Worm (Caenorhabditis elegans) whole organism, L2 larva: ENCODE data around the gene nhr-208.

Experiments used
- C34F6.9 ChIP-seq: fragments of 150-350 bp; optimal IDR thresholded peaks from 2 replicates; lab custom pipeline; 2014; ENCODE audit warnings: missing biosample characterization, missing genetic modification characterization
- F13H6.1 ChIP-seq: sonication (generic microtip); optimal IDR thresholded peaks from 2 replicates; lab custom pipeline; 2016; ENCODE audit warnings: missing genetic modification characterization, missing compliant biosample characterization
- R02D3.7 ChIP-seq: fragments of 150-350 bp; optimal IDR thresholded peaks from 2 replicates; lab custom pipeline; 2014; ENCODE audit warnings: missing biosample characterization, missing genetic modification characterization
- Y55F3AM.14 ChIP-seq: fragments of 200-800 bp; sonication (Bioruptor generic); optimal IDR thresholded peaks from 2 replicates; lab custom pipeline; 2018; ENCODE audit warnings: mild to moderate bottlenecking, missing genetic modification characterization, missing compliant biosample characterization
- ZK546.5 ChIP-seq: sonication (generic microtip); optimal IDR thresholded peaks from 2 replicates; lab custom pipeline; 2017; ENCODE audit warnings: missing biosample characterization, missing genetic modification characterization
- alr-1 ChIP-seq: fragments of 150-350 bp; optimal IDR thresholded peaks from 2 replicates; lab custom pipeline; 2014; ENCODE audit warnings: missing biosample characterization, missing genetic modification characterization
- aly-2 ChIP-seq: fragments of 150-350 bp; optimal IDR thresholded peaks from 2 replicates; lab custom pipeline; 2014; ENCODE audit warnings: missing biosample characterization, missing genetic modification characterization
- ama-1 ChIP-seq: fragments of 150-350 bp; optimal IDR thresholded peaks from 2 replicates; lab custom pipeline; 2018; ENCODE audit warnings: inconsistent platforms
- blmp-1 ChIP-seq: sonication (generic microtip); optimal IDR thresholded peaks from 2 replicates; lab custom pipeline; 2017; ENCODE audit warnings: missing genetic modification characterization, mild to moderate bottlenecking, missing compliant biosample characterization, antibody characterized with exemption, moderate library complexity; ENCODE audit not compliant: insufficient read depth
- ceh-16 ChIP-seq: fragments of 150-350 bp; optimal IDR thresholded peaks from 2 replicates; lab custom pipeline; 2014; ENCODE audit warnings: missing biosample characterization, missing genetic modification characterization
- ceh-82 ChIP-seq: fragments of 150-350 bp; optimal IDR thresholded peaks from 2 replicates; lab custom pipeline; 2014; ENCODE audit warnings: missing biosample characterization, missing genetic modification characterization
- crh-2 ChIP-seq: sonication (generic microtip); optimal IDR thresholded peaks from 2 replicates; lab custom pipeline; 2017; ENCODE audit warnings: missing biosample characterization, missing genetic modification characterization
- egl-27 ChIP-seq: sonication (generic microtip); optimal IDR thresholded peaks from 3 replicates; lab custom pipeline; 2017; ENCODE audit warnings: missing biosample characterization, missing genetic modification reagents, missing genetic modification characterization
- elt-1 ChIP-seq: fragments of 150-350 bp; optimal IDR thresholded peaks from 2 replicates; lab custom pipeline; 2014; ENCODE audit warnings: missing biosample characterization, missing genetic modification characterization
- elt-3 ChIP-seq: sonication (generic microtip); optimal IDR thresholded peaks from 2 replicates; lab custom pipeline; 2017; ENCODE audit warnings: missing biosample characterization, missing genetic modification characterization
- fos-1 ChIP-seq: fragments of 150-350 bp; optimal IDR thresholded peaks from 2 replicates; lab custom pipeline; 2014; ENCODE audit warnings: missing biosample characterization, missing genetic modification characterization
- gmeb-1 ChIP-seq: fragments of 150-350 bp; optimal IDR thresholded peaks from 2 replicates; lab custom pipeline; 2014; ENCODE audit warnings: missing biosample characterization, missing genetic modification characterization
- lin-11 ChIP-seq: fragments of 150-350 bp; sonication (generic microtip); optimal IDR thresholded peaks from 2 replicates; lab custom pipeline; 2014; ENCODE audit warnings: missing biosample characterization, missing genetic modification characterization, inconsistent platforms, mixed read lengths
- lin-13 ChIP-seq: fragments of 150-350 bp; optimal IDR thresholded peaks from 2 replicates; lab custom pipeline; 2014; ENCODE audit warnings: missing biosample characterization, missing genetic modification reagents, missing genetic modification characterization
- lin-39 ChIP-seq: fragments of 150-350 bp; optimal IDR thresholded peaks from 2 replicates; lab custom pipeline; 2014; ENCODE audit warnings: missing biosample characterization, missing genetic modification reagents, missing genetic modification characterization
- lsy-2 ChIP-seq, 2 experiments: fragments of 150-350 bp in 1 of 2; sonication (generic microtip) in 1 of 2; optimal IDR thresholded peaks; 2 replicates each; lab custom pipeline; 2014 to 2017; ENCODE audit warnings: missing biosample characterization in 2 of 2, missing genetic modification characterization in 2 of 2
- mab-5 ChIP-seq: fragments of 150-350 bp; optimal IDR thresholded peaks from 2 replicates; lab custom pipeline; 2014; ENCODE audit warnings: missing biosample characterization, missing genetic modification characterization
- mdl-1 ChIP-seq, 2 experiments: fragments of 150-350 bp in 1 of 2; sonication (generic microtip) in 1 of 2; optimal IDR thresholded peaks; 2 replicates each; lab custom pipeline; 2017; ENCODE audit warnings: missing biosample characterization in 2 of 2, missing genetic modification characterization in 2 of 2
- nhr-10 ChIP-seq: sonication (generic microtip); optimal IDR thresholded peaks from 2 replicates; lab custom pipeline; 2017; ENCODE audit warnings: missing biosample characterization, missing genetic modification characterization
- nhr-11 ChIP-seq: fragments of 150-350 bp; optimal IDR thresholded peaks from 2 replicates; lab custom pipeline; 2014; ENCODE audit warnings: missing biosample characterization, missing genetic modification characterization
- nhr-12 ChIP-seq: fragments of 150-350 bp; optimal IDR thresholded peaks from 2 replicates; lab custom pipeline; 2014; ENCODE audit warnings: missing biosample characterization, missing genetic modification characterization
- nhr-129 ChIP-seq: fragments of 150-350 bp; optimal IDR thresholded peaks from 2 replicates; lab custom pipeline; 2014; ENCODE audit warnings: missing biosample characterization, missing genetic modification characterization
- nhr-21 ChIP-seq: fragments of 150-350 bp; optimal IDR thresholded peaks from 2 replicates; lab custom pipeline; 2014; ENCODE audit warnings: missing biosample characterization, missing genetic modification characterization
- nhr-237 ChIP-seq: fragments of 150-350 bp; optimal IDR thresholded peaks from 2 replicates; lab custom pipeline; 2014; ENCODE audit warnings: missing biosample characterization, missing genetic modification characterization
- nhr-25 ChIP-seq: fragments of 150-350 bp; sonication (generic microtip); optimal IDR thresholded peaks from 3 replicates; lab custom pipeline; 2014; ENCODE audit warnings: missing biosample characterization, missing genetic modification characterization
- nhr-6 ChIP-seq: fragments of 150-350 bp; optimal IDR thresholded peaks from 2 replicates; lab custom pipeline; 2014; ENCODE audit warnings: missing biosample characterization, missing genetic modification characterization
- nhr-77 ChIP-seq: fragments of 150-350 bp; optimal IDR thresholded peaks from 2 replicates; lab custom pipeline; 2014; ENCODE audit warnings: missing biosample characterization, missing genetic modification characterization
- peb-1 ChIP-seq: fragments of 150-350 bp; optimal IDR thresholded peaks from 2 replicates; lab custom pipeline; 2014; ENCODE audit warnings: missing biosample characterization, missing genetic modification characterization
- sem-4 ChIP-seq: fragments of 150-350 bp; optimal IDR thresholded peaks from 2 replicates; lab custom pipeline; 2014; ENCODE audit warnings: missing biosample characterization, missing genetic modification reagents, missing genetic modification characterization
- sma-3 ChIP-seq: sonication (generic microtip); optimal IDR thresholded peaks from 2 replicates; lab custom pipeline; 2016; ENCODE audit warnings: missing genetic modification reagents, missing genetic modification characterization, missing compliant biosample characterization
- sma-9 ChIP-seq, 2 experiments: fragments of 150-350 bp in 1 of 2; sonication (generic microtip) in 1 of 2; optimal IDR thresholded peaks; 2 replicates each; lab custom pipeline; 2014 to 2016; ENCODE audit warnings: missing genetic modification characterization in 2 of 2, mild to moderate bottlenecking in 1 of 2, missing biosample characterization in 1 of 2, missing compliant biosample characterization in 1 of 2, missing genetic modification reagents in 1 of 2, moderate library complexity in 1 of 2
- unc-55 ChIP-seq: fragments of 150-350 bp; sonication (generic microtip); optimal IDR thresholded peaks from 3 replicates; lab custom pipeline; 2014; ENCODE audit warnings: missing biosample characterization, missing genetic modification reagents, missing genetic modification characterization
- unc-62 ChIP-seq: fragments of 150-350 bp; optimal IDR thresholded peaks from 2 replicates; lab custom pipeline; 2014; ENCODE audit warnings: missing biosample characterization, missing genetic modification reagents, missing genetic modification characterization
- zag-1 ChIP-seq: fragments of 150-350 bp; optimal IDR thresholded peaks from 2 replicates; lab custom pipeline; 2014; ENCODE audit warnings: missing biosample characterization, missing genetic modification characterization
- ztf-1 ChIP-seq: fragments of 200-800 bp; sonication (Bioruptor generic); conservative IDR thresholded peaks from 2 replicates; pipeline ENCODE4 v1.3.6; 2022; ENCODE audit warnings: missing genetic modification characterization, missing compliant biosample characterization
- ztf-11 ChIP-seq: sonication (generic microtip); optimal IDR thresholded peaks from 2 replicates; lab custom pipeline; 2017; ENCODE audit warnings: missing biosample characterization, missing genetic modification characterization
- ztf-4 ChIP-seq: fragments of 150-350 bp; optimal IDR thresholded peaks from 2 replicates; lab custom pipeline; 2014; ENCODE audit warnings: missing biosample characterization, missing genetic modification characterization

Gene nhr-208

ce11 chrV:12053598-12053997 lies 40.5 kb upstream of the nhr-208 start, which contains the start of gene F10C2.7:
F10C2.7 (plus strand) TSS chrV:12053898.
- TF ChIP-seq Y55F3AM.14 (GFP tag; lab: Kevin White, UChicago): no peak
- TF ChIP-seq nhr-11 (tag; lab: Kevin White, UChicago): no peak
- no peak for TF ChIP-seq sem-4 (tag; lab: Kevin White, UChicago)
- no peak for TF ChIP-seq nhr-10
- TF ChIP-seq elt-3 (tag; lab: Kevin White, UChicago): no peak
- no peak for TF ChIP-seq nhr-12 (tag; lab: Kevin White, UChicago)
- TF ChIP-seq egl-27 (tag; lab: Kevin White, UChicago): no peak
- no peak for TF ChIP-seq ceh-82 (tag; lab: Kevin White, UChicago)
- TF ChIP-seq nhr-77 (tag; lab: Kevin White, UChicago): no peak
- no peak for TF ChIP-seq peb-1 (tag; lab: Kevin White, UChicago)
- TF ChIP-seq R02D3.7 (tag; lab: Kevin White, UChicago): no peak
- TF ChIP-seq ztf-4 (tag; lab: Kevin White, UChicago): no peak
- TF ChIP-seq lin-39 (tag; lab: Kevin White, UChicago): no peak

ce11 chrV:12059719-12060118 lies 34.4 kb upstream of the nhr-208 start, which contains the start of gene R07B7.2:
R07B7.2 (minus strand) TSS chrV:12059753.
- TF ChIP-seq mab-5 (tag; lab: Kevin White, UChicago) (no peak), Y55F3AM.14 (GFP tag; lab: Kevin White, UChicago) (no peak), zag-1 (no peak), lin-11 (tag; lab: Kevin White, UChicago) (no peak), unc-55 (GFP tag; lab: Kevin White, UChicago) (no peak), nhr-25 (tag; lab: Kevin White, UChicago) (no peak), gmeb-1 (no peak), F13H6.1 (tag; lab: Kevin White, UChicago) (no peak), nhr-21 (tag; lab: Kevin White, UChicago) (no peak), aly-2 (tag; lab: Kevin White, UChicago) (no peak), unc-62 (no peak), nhr-77 (tag; lab: Kevin White, UChicago) (no peak), nhr-10 (no peak), ztf-4 (tag; lab: Kevin White, UChicago) (no peak), ztf-11 (no peak)

ce11 chrV:12063036-12063435 lies 31.1 kb upstream of the nhr-208 start, which contains the start of gene clh-6:
clh-6 (minus strand) TSS chrV:12063368.
- TF ChIP-seq ama-1 (peak; percentile 58), nhr-21 (tag; lab: Kevin White, UChicago) (peak; percentile 0), aly-2 (tag; lab: Kevin White, UChicago) (no peak)

ce11 chrV:12065369-12065768 lies 28.7 kb upstream of the nhr-208 start, which contains the start of gene pqn-53:
pqn-53 (minus strand) TSS chrV:12065391.
- peak; percentile 57 for TF ChIP-seq crh-2
- TF ChIP-seq lsy-2 (tag; optimal IDR thresholded peaks at IDR 0.05; lab: Kevin White, UChicago): peak in 1 of 2 experiments; percentile 8
- TF ChIP-seq C34F6.9 (tag; lab: Kevin White, UChicago): peak; percentile 64
- TF ChIP-seq sma-3: no peak
- peak; percentile 3 for TF ChIP-seq lin-11 (tag; lab: Kevin White, UChicago)
- no peak for TF ChIP-seq nhr-10
- TF ChIP-seq unc-55 (GFP tag; lab: Kevin White, UChicago): peak; percentile 16
- peak; percentile 52 for TF ChIP-seq nhr-129 (tag; lab: Kevin White, UChicago)
- peak in 1 of 2 experiments; percentile 44 for TF ChIP-seq mdl-1 (tag; optimal IDR thresholded peaks at IDR 0.05; lab: Kevin White, UChicago)
- peak; percentile 93 for TF ChIP-seq fos-1
- peak; percentile 0 for TF ChIP-seq F13H6.1 (tag; lab: Kevin White, UChicago)
- no peak for TF ChIP-seq nhr-6 (tag; lab: Kevin White, UChicago)

- TF ChIP-seq nhr-237 (no peak), ztf-1 (no peak), lin-39 (tag; lab: Kevin White, UChicago) (no peak), gmeb-1 (no peak), alr-1 (no peak), blmp-1 (tag; lab: Kevin White, UChicago) (no peak), lin-13 (GFP tag; lab: Kevin White, UChicago) (peak; percentile 42), ceh-16 (tag; lab: Kevin White, UChicago) (no peak), ama-1 (no peak), mdl-1 (tag; optimal IDR thresholded peaks at IDR 0.05; lab: Kevin White, UChicago) (no peak), Y55F3AM.14 (GFP tag; lab: Kevin White, UChicago) (no peak), nhr-77 (tag; lab: Kevin White, UChicago) (no peak), ztf-4 (tag; lab: Kevin White, UChicago) (no peak), F13H6.1 (tag; lab: Kevin White, UChicago) (no peak), ceh-82 (tag; lab: Kevin White, UChicago) (no peak), lsy-2 (tag; optimal IDR thresholded peaks at IDR 0.05; lab: Kevin White, UChicago) (peak in 1 of 2 experiments; percentile 59), unc-55 (GFP tag; lab: Kevin White, UChicago) (peak; percentile 43), nhr-6 (tag; lab: Kevin White, UChicago) (no peak), nhr-129 (tag; lab: Kevin White, UChicago) (peak; percentile 30), nhr-12 (tag; lab: Kevin White, UChicago) (no peak), elt-3 (tag; lab: Kevin White, UChicago) (no peak), sma-9 (GFP tag; optimal IDR thresholded peaks at IDR 0.05; lab: Kevin White, UChicago) (no peak), sma-9 (tag; optimal IDR thresholded peaks at IDR 0.05; lab: Kevin White, UChicago) (no peak), crh-2 (no peak), elt-1 (no peak), ZK546.5 (tag; lab: Kevin White, UChicago) (no peak), sem-4 (tag; lab: Kevin White, UChicago) (no peak), lin-11 (tag; lab: Kevin White, UChicago) (no peak)
These were observed 28.3 kb upstream of the nhr-208 start for ce11 chrV:12065859-12066258.
